Fruit fly (Drosophila melanogaster) whole organism, embryonic: ENCODE measurements around the gene Pgd.
A peak's percentile ranks its signal among the peaks of the same experiment; 100 is the strongest.

Experiments used
- Aef1 ChIP-seq: fragments of 200-800 bp; sonication (Bioruptor generic); IDR thresholded peaks from 3 replicates; pipeline ENCODE4 v1.3.6; 2022; ENCODE audit warnings: missing biosample characterization, missing genetic modification characterization
- B-H1 ChIP-seq: fragments of 200-800 bp; sonication (Bioruptor generic); IDR thresholded peaks from 3 replicates; pipeline ENCODE4 v1.3.6; 2022; ENCODE audit warnings: missing biosample characterization, missing genetic modification characterization
- C15 ChIP-seq: fragments of 200-800 bp; sonication (Bioruptor generic); IDR thresholded peaks from 3 replicates; pipeline ENCODE4 v1.3.6; 2022; ENCODE audit warnings: missing biosample characterization, missing genetic modification characterization
- CG10274 ChIP-seq: fragments of 200-800 bp; sonication (Bioruptor generic); optimal IDR thresholded peaks from 3 replicates; lab custom pipeline; 2017; ENCODE audit warnings: missing biosample characterization, mild to moderate bottlenecking, missing genetic modification characterization
- CG11398 ChIP-seq: fragments of 200-800 bp; sonication (Bioruptor generic); optimal IDR thresholded peaks from 2 replicates; lab custom pipeline; 2016; ENCODE audit warnings: missing biosample characterization, missing genetic modification characterization
- CG12104 ChIP-seq: fragments of 200-800 bp; sonication (Bioruptor generic); optimal IDR thresholded peaks from 3 replicates; lab custom pipeline; 2016; ENCODE audit warnings: missing biosample characterization, missing genetic modification characterization
- CG12236 ChIP-seq: fragments of 200-800 bp; sonication (Bioruptor generic); optimal IDR thresholded peaks from 2 replicates; lab custom pipeline; 2016; ENCODE audit warnings: missing biosample characterization, missing genetic modification characterization
- CG12942 ChIP-seq: fragments of 200-800 bp; sonication (Bioruptor generic); optimal IDR thresholded peaks from 3 replicates; lab custom pipeline; 2016; ENCODE audit warnings: missing biosample characterization, missing genetic modification characterization
- CG13287 ChIP-seq: fragments of 200-800 bp; sonication (Bioruptor generic); IDR thresholded peaks from 2 replicates; pipeline ENCODE4 v1.3.6; 2022; ENCODE audit warnings: missing biosample characterization, missing genetic modification characterization; ENCODE audit not compliant: partially characterized antibody
- CG14667 ChIP-seq: fragments of 200-800 bp; sonication (Bioruptor generic); IDR thresholded peaks from 2 replicates; pipeline ENCODE4 v1.3.6; 2022; ENCODE audit warnings: missing biosample characterization, missing genetic modification characterization
- CG1647 ChIP-seq: fragments of 200-800 bp; sonication (Bioruptor generic); optimal IDR thresholded peaks from 3 replicates; lab custom pipeline; 2016; ENCODE audit warnings: missing biosample characterization, missing genetic modification characterization
- CG18011 ChIP-seq: fragments of 200-800 bp; sonication (Bioruptor generic); optimal IDR thresholded peaks from 2 replicates; lab custom pipeline; 2017; ENCODE audit warnings: missing biosample characterization, missing genetic modification characterization, mild to moderate bottlenecking, moderate library complexity, missing genotype
- CG30431 ChIP-seq: fragments of 200-800 bp; sonication (Bioruptor generic); optimal IDR thresholded peaks from 2 replicates; lab custom pipeline; 2017; ENCODE audit warnings: missing biosample characterization, missing genetic modification characterization
- CG3847 ChIP-seq: fragments of 200-800 bp; sonication (Bioruptor generic); IDR thresholded peaks from 2 replicates; pipeline ENCODE4 v1.3.6; 2022; ENCODE audit warnings: missing biosample characterization, missing genetic modification characterization
- CG6254 ChIP-seq: fragments of 200-800 bp; sonication (Bioruptor generic); optimal IDR thresholded peaks from 3 replicates; lab custom pipeline; 2017; ENCODE audit warnings: mild to moderate bottlenecking, missing biosample characterization, missing genetic modification reagents, missing genetic modification characterization
- CG7839 ChIP-seq: fragments of 200-800 bp; sonication (Bioruptor generic); optimal IDR thresholded peaks from 3 replicates; lab custom pipeline; 2018; ENCODE audit warnings: missing biosample characterization, mild to moderate bottlenecking, missing genetic modification characterization, moderate library complexity
- CG8089 ChIP-seq: fragments of 200-800 bp; sonication (Bioruptor generic); optimal IDR thresholded peaks from 3 replicates; lab custom pipeline; 2016; ENCODE audit warnings: missing biosample characterization, missing genetic modification characterization
- CG8359 ChIP-seq: fragments of 200-800 bp; sonication (Bioruptor generic); optimal IDR thresholded peaks from 2 replicates; lab custom pipeline; 2017; ENCODE audit warnings: missing biosample characterization, mild to moderate bottlenecking, missing genetic modification characterization, borderline replicate concordance
- CG8478 ChIP-seq: fragments of >200 bp; optimal IDR thresholded peaks from 2 replicates; lab custom pipeline; 2018
- CHES-1-like ChIP-seq: fragments of 200-800 bp; sonication (Bioruptor generic); optimal IDR thresholded peaks from 2 replicates; lab custom pipeline; 2016; ENCODE audit warnings: missing biosample characterization, missing genetic modification characterization
- Chrac-16 ChIP-seq: fragments of 200-800 bp; sonication (Bioruptor generic); optimal IDR thresholded peaks from 3 replicates; lab custom pipeline; 2016; ENCODE audit warnings: missing biosample characterization, missing genetic modification characterization
- CkIIα-i1 ChIP-seq: fragments of 200-800 bp; sonication (Bioruptor generic); IDR thresholded peaks from 2 replicates; pipeline ENCODE4 v1.3.6; 2022; ENCODE audit warnings: missing biosample characterization, missing genetic modification characterization
- D19A ChIP-seq: fragments of 200-800 bp; optimal IDR thresholded peaks from 3 replicates; lab custom pipeline; 2019; ENCODE audit warnings: missing biosample characterization, mild to moderate bottlenecking, missing genetic modification characterization, moderate library complexity
- Dip3 ChIP-seq: fragments of 200-800 bp; sonication (Bioruptor generic); optimal IDR thresholded peaks from 3 replicates; lab custom pipeline; 2016; ENCODE audit warnings: missing biosample characterization, missing genetic modification characterization
- E2f2 ChIP-seq: fragments of 200-800 bp; sonication (Bioruptor generic); IDR thresholded peaks from 2 replicates; pipeline ENCODE4 v1.3.6; 2022; ENCODE audit warnings: missing biosample characterization, missing genetic modification characterization
- Fer1 ChIP-seq: fragments of 200-800 bp; sonication (Bioruptor generic); optimal IDR thresholded peaks from 2 replicates; lab custom pipeline; 2017; ENCODE audit warnings: missing biosample characterization, mild to moderate bottlenecking, missing genetic modification characterization
- HLHmδ ChIP-seq: fragments of 200-800 bp; sonication (Bioruptor generic); optimal IDR thresholded peaks from 2 replicates; lab custom pipeline; 2018; ENCODE audit warnings: missing biosample characterization, mild to moderate bottlenecking, missing genetic modification characterization, moderate library complexity
- Lim3 ChIP-seq: fragments of 200-800 bp; sonication (Bioruptor generic); IDR thresholded peaks from 2 replicates; pipeline ENCODE4 v1.3.6; 2022; ENCODE audit warnings: missing biosample characterization, missing genetic modification characterization
- Oaz ChIP-seq: fragments of 200-800 bp; sonication (Bioruptor generic); IDR thresholded peaks from 2 replicates; pipeline ENCODE4 v1.3.6; 2022; ENCODE audit warnings: missing biosample characterization, missing genetic modification characterization
- Pdp1 ChIP-seq, 2 experiments: fragments of 200-800 bp; sonication (Bioruptor generic); optimal IDR thresholded peaks; 3 replicates each; lab custom pipeline; 2016; ENCODE audit warnings: missing biosample characterization in 2 of 2, missing genetic modification characterization in 2 of 2, mild to moderate bottlenecking in 1 of 2, moderate library complexity in 1 of 2
- Rx ChIP-seq: fragments of 200-800 bp; sonication (Bioruptor generic); IDR thresholded peaks from 2 replicates; pipeline ENCODE4 v1.3.6; 2022; ENCODE audit warnings: missing biosample characterization, missing genetic modification characterization
- bigmax ChIP-seq: fragments of 200-800 bp; sonication (Bioruptor generic); optimal IDR thresholded peaks from 2 replicates; lab custom pipeline; 2018; ENCODE audit warnings: missing biosample characterization, mild to moderate bottlenecking, missing genetic modification characterization
- cato ChIP-seq: fragments of 200-800 bp; sonication (Bioruptor generic); optimal IDR thresholded peaks from 2 replicates; lab custom pipeline; 2016; ENCODE audit warnings: missing biosample characterization, missing genetic modification characterization, borderline replicate concordance
- corto ChIP-seq: fragments of 200-800 bp; sonication (Bioruptor generic); optimal IDR thresholded peaks from 2 replicates; lab custom pipeline; 2016; ENCODE audit warnings: missing biosample characterization, mild to moderate bottlenecking, missing genetic modification characterization, moderate library complexity
- dati ChIP-seq: fragments of 200-800 bp; sonication (Bioruptor generic); IDR thresholded peaks from 2 replicates; pipeline ENCODE4 v1.3.6; 2022; ENCODE audit warnings: missing biosample characterization, missing genetic modification characterization
- ham ChIP-seq: fragments of 200-800 bp; sonication (Bioruptor generic); IDR thresholded peaks from 2 replicates; pipeline ENCODE4 v1.3.6; 2022; ENCODE audit warnings: missing biosample characterization, missing genetic modification characterization
- ind ChIP-seq: fragments of 200-800 bp; sonication (Bioruptor generic); optimal IDR thresholded peaks from 3 replicates; lab custom pipeline; 2016; ENCODE audit warnings: missing biosample characterization, missing genetic modification characterization
- jing ChIP-seq: fragments of 200-800 bp; sonication (Bioruptor generic); optimal IDR thresholded peaks from 2 replicates; lab custom pipeline; 2018; ENCODE audit warnings: missing biosample characterization, mild to moderate bottlenecking, missing genetic modification characterization
- klu ChIP-seq: fragments of 200-800 bp; sonication (Bioruptor generic); IDR thresholded peaks from 2 replicates; pipeline ENCODE4 v1.3.6; 2022; ENCODE audit warnings: missing biosample characterization, missing genetic modification characterization
- pfk ChIP-seq: fragments of 200-800 bp; sonication (Bioruptor generic); optimal IDR thresholded peaks from 2 replicates; lab custom pipeline; 2018; ENCODE audit warnings: missing biosample characterization, mild to moderate bottlenecking, missing genetic modification characterization, moderate library complexity
- pho ChIP-seq: fragments of 200-800 bp; sonication (Bioruptor generic); optimal IDR thresholded peaks from 2 replicates; lab custom pipeline; 2016; ENCODE audit warnings: missing biosample characterization, missing genetic modification characterization
- pita ChIP-seq: fragments of 200-800 bp; sonication (Bioruptor generic); optimal IDR thresholded peaks from 2 replicates; lab custom pipeline; 2017; ENCODE audit warnings: missing biosample characterization, mild to moderate bottlenecking, missing genetic modification characterization
- prd ChIP-seq, 3 experiments: fragments of >200 bp in 2 of 3; fragments of 200-800 bp in 1 of 3; sonication (Bioruptor generic) in 1 of 3; optimal IDR thresholded peaks in 2 of 3; IDR thresholded peaks in 1 of 3; 2 replicates in 2 of 3; 3 replicates in 1 of 3; pipeline versions ENCODE4 v1.3.6 to Lab custom; 2017 to 2022; ENCODE audit warnings: missing biosample characterization in 1 of 3, missing genetic modification characterization in 1 of 3
- ranshi ChIP-seq: fragments of 200-800 bp; sonication (Bioruptor generic); IDR thresholded peaks from 2 replicates; pipeline ENCODE4 v1.3.6; 2022; ENCODE audit warnings: missing biosample characterization, missing genetic modification characterization
- sima ChIP-seq: fragments of 200-800 bp; sonication (Bioruptor generic); optimal IDR thresholded peaks from 2 replicates; lab custom pipeline; 2016; ENCODE audit warnings: missing biosample characterization, missing genetic modification characterization
- sr ChIP-seq: fragments of 200-800 bp; sonication (Bioruptor generic); IDR thresholded peaks from 3 replicates; pipeline ENCODE4 v1.3.6; 2022; ENCODE audit warnings: missing biosample characterization, missing genetic modification characterization
- stc ChIP-seq: fragments of 200-800 bp; sonication (Bioruptor generic); IDR thresholded peaks from 2 replicates; pipeline ENCODE4 v1.3.6; 2022; ENCODE audit warnings: missing biosample characterization, missing genetic modification characterization
- unc-4 ChIP-seq: fragments of 200-800 bp; sonication (Bioruptor generic); IDR thresholded peaks from 2 replicates; pipeline ENCODE4 v1.3.6; 2022; ENCODE audit warnings: missing biosample characterization, missing genetic modification characterization; ENCODE audit not compliant: partially characterized antibody
- yki ChIP-seq: fragments of >200 bp; optimal IDR thresholded peaks from 3 replicates; lab custom pipeline; 2018

Gene Pgd

DNA sequence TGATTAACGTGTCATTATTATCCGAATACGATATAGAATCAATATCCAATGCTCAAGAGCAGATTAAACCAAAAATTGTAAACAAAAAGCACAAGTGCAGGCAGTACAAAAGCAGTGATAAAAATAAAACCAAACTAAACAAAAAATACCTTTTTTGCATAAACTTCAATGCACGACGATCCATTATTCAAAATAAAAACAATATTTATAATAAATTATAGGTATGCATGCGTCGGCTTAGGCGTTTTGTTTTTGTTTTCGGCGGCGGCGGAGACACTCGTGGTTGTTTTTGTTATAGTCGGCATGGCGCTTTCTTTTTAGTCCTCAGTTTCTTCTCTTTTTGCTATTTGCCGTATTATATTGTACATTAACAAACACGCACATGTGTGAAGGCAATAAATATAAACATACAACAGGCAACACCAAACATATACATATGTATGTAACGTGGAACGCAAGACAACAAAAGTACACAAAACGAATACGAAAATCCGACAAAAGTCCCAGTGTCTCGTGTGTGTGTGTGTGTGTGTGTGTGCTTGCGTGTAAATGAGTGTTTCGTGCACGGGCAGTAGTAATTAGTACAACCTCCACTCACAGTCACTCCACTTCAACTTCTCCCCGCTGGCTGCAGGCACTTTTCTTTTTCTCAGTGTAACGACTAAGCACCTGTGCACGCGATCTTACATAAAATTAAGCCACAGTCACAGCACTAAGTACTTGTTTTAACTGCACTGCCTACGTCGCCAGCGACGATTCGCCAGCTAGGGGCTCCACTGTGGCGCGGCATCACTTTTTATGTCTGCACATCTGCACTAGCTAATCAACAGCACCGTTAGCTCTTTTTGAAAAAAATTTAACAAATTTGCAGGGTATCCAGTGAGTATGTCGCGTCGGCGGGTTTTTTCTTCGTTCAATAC, 8.8 kb upstream of the Pgd start (continued):
- TF ChIP-seq CG7839 (peak; percentile 54), E2f2 (GFP tag; lab: Robert Waterston, UW) (peak; percentile 19; the same call in 1 of the 2 replicates), Aef1 (peak; percentile 50), B-H1 (GFP tag; lab: Robert Waterston, UW) (peak; percentile 11; the same call in 1 of the 3 replicates), CG30431 (peak; percentile 12), yki (lab: Kevin White, UChicago) (no peak), HLHmδ (GFP tag; lab: Kevin White, UChicago) (peak; percentile 11), CG18011 (no peak), CG1647 (no peak), Oaz (GFP tag; lab: Robert Waterston, UW) (no peak), CG11398 (no peak), dati (no peak), sima (GFP tag; lab: Kevin White, UChicago) (no peak), CG14667 (GFP tag; lab: Robert Waterston, UW) (no peak), CG12942 (peak; percentile 15), CG12236 (GFP tag; lab: Kevin White, UChicago) (no peak), cato (GFP tag; lab: Kevin White, UChicago) (no peak), CkIIα-i1 (GFP tag; lab: Robert Waterston, UW) (no peak), bigmax (GFP tag; lab: Kevin White, UChicago) (no peak), pho (peak; percentile 27), Dip3 (GFP tag; lab: Kevin White, UChicago) (peak; percentile 41), unc-4 (no peak), CG10274 (peak; percentile 50), CG13287 (no peak), Lim3 (GFP tag; lab: Robert Waterston, UW) (no peak), CG12104 (GFP tag; lab: Kevin White, UChicago) (no peak), CHES-1-like (peak; percentile 14), Chrac-16 (GFP tag; lab: Kevin White, UChicago) (no peak), prd (optimal IDR thresholded peaks at IDR 0.05; lab: Kevin White, UChicago) (no peak), prd (GFP tag; IDR thresholded peaks at IDR 0.05; lab: Robert Waterston, UW) (peak; percentile 65; the same call in 2 of the 3 replicates), C15 (GFP tag; lab: Robert Waterston, UW) (no peak), jing (no peak), CG8089 (GFP tag; lab: Kevin White, UChicago) (no peak), Pdp1 (GFP tag; optimal IDR thresholded peaks at IDR 0.05; lab: Kevin White, UChicago) (peak; percentile 38 to 64), CG6254 (no peak), ind (GFP tag; lab: Kevin White, UChicago) (peak; percentile 51), klu (GFP tag; lab: Robert Waterston, UW) (0 out of 2 replicates have a peak, but pooled peaks have one; percentile 40), Fer1 (no peak), CG8359 (GFP tag; lab: Kevin White, UChicago) (peak; percentile 10), pfk (GFP tag; lab: Kevin White, UChicago) (no peak), CG3847 (GFP tag; lab: Robert Waterston, UW) (0 out of 2 replicates have a peak, but pooled peaks have one; percentile 21), corto (GFP tag; lab: Kevin White, UChicago) (no peak), ranshi (GFP tag; lab: Robert Waterston, UW) (no peak), D19A (peak; percentile 98), sr (GFP tag; lab: Robert Waterston, UW) (0 out of 3 replicates have a peak, but pooled peaks have one; percentile 23), Rx (GFP tag; lab: Robert Waterston, UW) (peak; percentile 27; the same call in 1 of the 2 replicates), CG8478 (lab: Kevin White, UChicago) (no peak), stc (GFP tag; lab: Robert Waterston, UW) (no peak; the same call in 1 of the 2 replicates), ham (no peak), pita (no peak)
